Fruit fly (Drosophila melanogaster) whole organism, embryonic: ENCODE data around the gene CG45079.

Source experiments
- Adf1 ChIP-seq: fragments of 200-800 bp; sonication (Bioruptor generic); IDR thresholded peaks from 2 replicates; pipeline ENCODE4 v1.3.6; 2022; ENCODE audit warnings: missing biosample characterization, missing genetic modification characterization
- Atf6 ChIP-seq: fragments of 200-800 bp; sonication (Bioruptor generic); IDR thresholded peaks from 2 replicates; pipeline ENCODE4 v1.3.6; 2022; ENCODE audit warnings: missing biosample characterization, missing genetic modification characterization
- Awh ChIP-seq: fragments of 200-800 bp; sonication (Bioruptor generic); IDR thresholded peaks from 2 replicates; pipeline ENCODE4, ENCODE4 v1.3.6; 2022; ENCODE audit warnings: missing biosample characterization, missing genetic modification characterization
- CG10267 ChIP-seq: fragments of 200-800 bp; sonication (Bioruptor generic); optimal IDR thresholded peaks from 2 replicates; lab custom pipeline; 2018; ENCODE audit warnings: missing biosample characterization, mild to moderate bottlenecking, missing genetic modification characterization, moderate library complexity
- CG10979 ChIP-seq: fragments of 200-800 bp; sonication (Bioruptor generic); optimal IDR thresholded peaks from 2 replicates; lab custom pipeline; 2018; ENCODE audit warnings: missing biosample characterization, mild to moderate bottlenecking, missing genetic modification characterization, moderate library complexity
- CG11723 ChIP-seq: fragments of 200-800 bp; sonication (Bioruptor generic); optimal IDR thresholded peaks from 2 replicates; lab custom pipeline; 2017; ENCODE audit warnings: missing biosample characterization, mild to moderate bottlenecking, missing genetic modification characterization
- CG1233 ChIP-seq: fragments of 200-800 bp; sonication (Bioruptor generic); optimal IDR thresholded peaks from 4 replicates; lab custom pipeline; 2018; ENCODE audit warnings: missing biosample characterization, mild to moderate bottlenecking, missing genetic modification characterization
- CG12391 ChIP-seq: fragments of 200-800 bp; sonication (Bioruptor generic); optimal IDR thresholded peaks from 3 replicates; lab custom pipeline; 2018; ENCODE audit warnings: missing biosample characterization, mild to moderate bottlenecking, missing genetic modification characterization, moderate library complexity
- CG15479 ChIP-seq: fragments of 200-800 bp; sonication (Bioruptor generic); optimal IDR thresholded peaks from 3 replicates; lab custom pipeline; 2019; ENCODE audit warnings: missing biosample characterization, mild to moderate bottlenecking, missing genetic modification characterization, moderate library complexity
- CG15601 ChIP-seq: fragments of 200-800 bp; sonication (Bioruptor generic); optimal IDR thresholded peaks from 3 replicates; lab custom pipeline; 2019; ENCODE audit warnings: missing biosample characterization, mild to moderate bottlenecking, missing genetic modification characterization, moderate library complexity
- CG16813 ChIP-seq: fragments of 200-800 bp; sonication (Bioruptor generic); IDR thresholded peaks from 3 replicates; pipeline ENCODE4 v1.3.6; 2022; ENCODE audit warnings: missing biosample characterization, missing genetic modification characterization; ENCODE audit not compliant: partially characterized antibody
- CG17359 ChIP-seq: fragments of 200-800 bp; sonication (Bioruptor generic); optimal IDR thresholded peaks from 3 replicates; lab custom pipeline; 2018; ENCODE audit warnings: missing biosample characterization, mild to moderate bottlenecking, missing genetic modification characterization, moderate library complexity
- CG18262 ChIP-seq: fragments of 200-800 bp; optimal IDR thresholded peaks from 3 replicates; lab custom pipeline; 2019; ENCODE audit warnings: missing biosample characterization, mild to moderate bottlenecking, missing genetic modification characterization, moderate library complexity
- CG2116 ChIP-seq: fragments of 200-800 bp; sonication (Bioruptor generic); optimal IDR thresholded peaks from 3 replicates; lab custom pipeline; 2018; ENCODE audit warnings: missing biosample characterization, mild to moderate bottlenecking, missing genetic modification characterization
- CG30403 ChIP-seq: fragments of 200-800 bp; sonication (Bioruptor generic); optimal IDR thresholded peaks from 3 replicates; lab custom pipeline; 2016; ENCODE audit warnings: missing biosample characterization, missing genetic modification characterization
- CG31441 ChIP-seq: fragments of 200-800 bp; sonication (Bioruptor generic); IDR thresholded peaks from 2 replicates; pipeline ENCODE4 v1.3.6; 2022; ENCODE audit warnings: missing biosample characterization, missing genetic modification characterization
- CG4404 ChIP-seq: fragments of 200-800 bp; sonication (Bioruptor generic); IDR thresholded peaks from 2 replicates; pipeline ENCODE4 v1.3.6; 2022; ENCODE audit warnings: missing biosample characterization, missing genetic modification characterization
- CG4617 ChIP-seq: fragments of 200-800 bp; sonication (Bioruptor generic); optimal IDR thresholded peaks from 3 replicates; lab custom pipeline; 2016; ENCODE audit warnings: missing biosample characterization, missing genetic modification characterization, borderline replicate concordance
- CG7839 ChIP-seq: fragments of 200-800 bp; sonication (Bioruptor generic); optimal IDR thresholded peaks from 3 replicates; lab custom pipeline; 2018; ENCODE audit warnings: missing biosample characterization, mild to moderate bottlenecking, missing genetic modification characterization, moderate library complexity
- CG8388 ChIP-seq: fragments of 200-800 bp; sonication (Bioruptor generic); optimal IDR thresholded peaks from 2 replicates; lab custom pipeline; 2019; ENCODE audit warnings: missing biosample characterization, mild to moderate bottlenecking, missing genetic modification characterization, moderate library complexity
- CG9437 ChIP-seq: fragments of 200-800 bp; sonication (Bioruptor generic); optimal IDR thresholded peaks from 2 replicates; lab custom pipeline; 2018; ENCODE audit warnings: missing biosample characterization, mild to moderate bottlenecking, missing genetic modification characterization
- D19A ChIP-seq: fragments of 200-800 bp; optimal IDR thresholded peaks from 3 replicates; lab custom pipeline; 2019; ENCODE audit warnings: missing biosample characterization, mild to moderate bottlenecking, missing genetic modification characterization, moderate library complexity
- D19B ChIP-seq: fragments of 200-800 bp; sonication (Bioruptor generic); optimal IDR thresholded peaks from 2 replicates; lab custom pipeline; 2017; ENCODE audit warnings: missing biosample characterization, mild to moderate bottlenecking, missing genetic modification characterization
- Ets65A ChIP-seq: fragments of 200-800 bp; sonication (Bioruptor generic); peaks from one replicate; lab custom pipeline; 2016; ENCODE audit warnings: missing biosample characterization, missing genetic modification characterization
- Hr78 ChIP-seq, 2 experiments: fragments of 200-800 bp in 1 of 2; fragments of >200 bp in 1 of 2; sonication (Bioruptor generic) in 1 of 2; optimal IDR thresholded peaks; 2 replicates each; lab custom pipeline; 2017 to 2019; ENCODE audit warnings: missing biosample characterization in 2 of 2, missing genetic modification characterization in 2 of 2, mild to moderate bottlenecking in 1 of 2, moderate library complexity in 1 of 2
- Lim3 ChIP-seq: fragments of 200-800 bp; sonication (Bioruptor generic); IDR thresholded peaks from 2 replicates; pipeline ENCODE4 v1.3.6; 2022; ENCODE audit warnings: missing biosample characterization, missing genetic modification characterization
- MESR4 ChIP-seq: fragments of 200-800 bp; sonication (Bioruptor generic); optimal IDR thresholded peaks from 2 replicates; lab custom pipeline; 2018; ENCODE audit warnings: missing biosample characterization, mild to moderate bottlenecking, missing genetic modification characterization, moderate library complexity
- Med ChIP-seq: fragments of 200-800 bp; sonication (Bioruptor generic); peaks from one replicate; lab custom pipeline; 2016; ENCODE audit warnings: missing biosample characterization, missing genetic modification characterization, mild to moderate bottlenecking, inconsistent platforms, moderate library complexity
- Sin3A ChIP-seq: fragments of >200 bp; optimal IDR thresholded peaks from 2 replicates; lab custom pipeline; 2018
- Ssrp ChIP-seq: fragments of 200-800 bp; sonication (Bioruptor generic); optimal IDR thresholded peaks from 2 replicates; lab custom pipeline; 2018; ENCODE audit warnings: missing biosample characterization, mild to moderate bottlenecking, missing genetic modification characterization, moderate library complexity
- Xrp1 ChIP-seq: fragments of 200-800 bp; sonication (Bioruptor generic); IDR thresholded peaks from 2 replicates; pipeline ENCODE4 v1.3.6; 2022; ENCODE audit warnings: missing biosample characterization, missing genetic modification characterization
- YL-1 ChIP-seq: fragments of 200-800 bp; sonication (Bioruptor generic); optimal IDR thresholded peaks from 3 replicates; lab custom pipeline; 2017; ENCODE audit warnings: missing biosample characterization, mild to moderate bottlenecking, missing genetic modification characterization
- az2 ChIP-seq: fragments of 200-800 bp; sonication (Bioruptor generic); optimal IDR thresholded peaks from 3 replicates; lab custom pipeline; 2016; ENCODE audit warnings: missing biosample characterization, missing genetic modification characterization
- gem ChIP-seq: fragments of 200-800 bp; sonication (Bioruptor generic); optimal IDR thresholded peaks from 2 replicates; lab custom pipeline; 2019; ENCODE audit warnings: missing biosample characterization, mild to moderate bottlenecking, missing genetic modification characterization, moderate library complexity
- kay ChIP-seq: fragments of 200-800 bp; sonication (Bioruptor generic); optimal IDR thresholded peaks from 2 replicates; lab custom pipeline; 2016; ENCODE audit warnings: missing biosample characterization, missing genetic modification characterization
- lola ChIP-seq, 3 experiments: fragments of >200 bp in 2 of 3; fragments of 200-800 bp in 1 of 3; sonication (Bioruptor generic) in 1 of 3; optimal IDR thresholded peaks; 2 replicates each; lab custom pipeline; 2017 to 2019; ENCODE audit warnings: missing biosample characterization in 3 of 3, missing genetic modification characterization in 3 of 3, mild to moderate bottlenecking in 1 of 3, moderate library complexity in 1 of 3
- mirr ChIP-seq: fragments of 200-800 bp; sonication (Bioruptor generic); optimal IDR thresholded peaks from 3 replicates; lab custom pipeline; 2018; ENCODE audit warnings: missing biosample characterization, mild to moderate bottlenecking, missing genetic modification characterization
- mld ChIP-seq: fragments of 200-800 bp; sonication (Bioruptor generic); IDR thresholded peaks from 3 replicates; pipeline ENCODE4 v1.3.6; 2022; ENCODE audit warnings: missing biosample characterization, missing genetic modification characterization; ENCODE audit not compliant: partially characterized antibody
- nerfin-1 ChIP-seq: fragments of 200-800 bp; sonication (Bioruptor generic); optimal IDR thresholded peaks from 3 replicates; lab custom pipeline; 2019; ENCODE audit warnings: missing biosample characterization, mild to moderate bottlenecking, missing genetic modification characterization, moderate library complexity
- nmo ChIP-seq: fragments of 200-800 bp; sonication (Bioruptor generic); optimal IDR thresholded peaks from 2 replicates; lab custom pipeline; 2018; ENCODE audit warnings: missing biosample characterization, mild to moderate bottlenecking, missing genetic modification characterization, moderate library complexity
- pzg ChIP-seq: fragments of 200-800 bp; sonication (Bioruptor generic); optimal IDR thresholded peaks from 3 replicates; lab custom pipeline; 2018; ENCODE audit warnings: missing biosample characterization, mild to moderate bottlenecking, missing genetic modification characterization, moderate library complexity
- row ChIP-seq: fragments of 200-800 bp; sonication (Bioruptor generic); IDR thresholded peaks from 3 replicates; pipeline ENCODE4 v1.3.6; 2022; ENCODE audit warnings: missing biosample characterization, missing genetic modification characterization
- sc ChIP-seq, 3 experiments: fragments of >200 bp in 2 of 3; fragments of 200-800 bp in 1 of 3; sonication (Bioruptor generic) in 1 of 3; optimal IDR thresholded peaks; 2 replicates in 2 of 3; 3 replicates in 1 of 3; lab custom pipeline; 2017; ENCODE audit warnings: mild to moderate bottlenecking in 1 of 3, missing biosample characterization in 1 of 3, missing genetic modification characterization in 1 of 3, missing genetic modification reagents in 1 of 3
- schlank ChIP-seq: fragments of 200-800 bp; sonication (Bioruptor generic); optimal IDR thresholded peaks from 2 replicates; lab custom pipeline; 2018; ENCODE audit warnings: missing biosample characterization, mild to moderate bottlenecking, missing genetic modification characterization
- tio ChIP-seq: fragments of 200-800 bp; sonication (Bioruptor generic); optimal IDR thresholded peaks from 2 replicates; lab custom pipeline; 2017; ENCODE audit warnings: missing biosample characterization, missing genetic modification characterization, inconsistent platforms
- ttk ChIP-seq: fragments of 200-800 bp; sonication (Bioruptor generic); IDR thresholded peaks from 2 replicates; pipeline ENCODE4 v2.1.2; 2022; ENCODE audit warnings: missing biosample characterization, missing genetic modification characterization
- vfl ChIP-seq: fragments of 200-800 bp; sonication (Bioruptor generic); optimal IDR thresholded peaks from 2 replicates; lab custom pipeline; 2016; ENCODE audit warnings: missing biosample characterization, missing genetic modification characterization
- vvl ChIP-seq: fragments of 200-800 bp; sonication (Bioruptor generic); IDR thresholded peaks from 2 replicates; pipeline ENCODE4 v1.3.6; 2022; ENCODE audit warnings: missing biosample characterization, missing genetic modification characterization
- wek ChIP-seq: fragments of 200-800 bp; sonication (Bioruptor generic); optimal IDR thresholded peaks from 3 replicates; lab custom pipeline; 2018; ENCODE audit warnings: missing biosample characterization, mild to moderate bottlenecking, missing genetic modification characterization, moderate library complexity

Gene CG45079

DNA sequence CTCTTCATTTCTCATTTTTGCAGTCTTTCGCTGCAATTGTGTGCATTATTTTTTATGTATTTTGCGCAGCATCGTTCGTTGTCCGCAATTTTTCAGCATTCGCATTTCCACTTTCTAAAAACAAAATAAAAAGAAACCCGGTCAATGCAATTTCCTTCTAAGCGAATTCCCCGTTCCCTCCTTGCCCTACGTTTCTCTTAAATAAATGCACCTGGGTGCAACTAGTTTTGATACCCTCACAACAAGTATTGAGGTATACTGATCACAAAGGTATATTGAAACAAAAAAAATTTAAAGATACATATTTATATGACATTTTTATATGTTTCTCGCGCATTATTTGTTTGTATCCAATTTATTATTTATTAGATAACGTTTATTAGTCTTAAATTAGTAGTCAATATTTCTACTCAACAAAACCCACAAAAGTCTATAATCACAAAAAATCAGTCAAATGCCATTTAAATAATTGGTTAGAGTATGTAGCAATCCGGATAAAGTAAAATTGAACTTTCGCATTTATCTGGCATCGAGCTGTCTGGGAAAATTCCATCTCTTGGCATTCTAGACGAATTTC lies 42.8 kb upstream of the CG45079 start (continued):
- no peak for TF ChIP-seq schlank (tag; lab: Kevin White, UChicago)
- TF ChIP-seq YL-1 (GFP tag; lab: Kevin White, UChicago): no peak
- TF ChIP-seq CG8388 (GFP tag; lab: Kevin White, UChicago): peak; percentile 34
- no peak for TF ChIP-seq CG16813 (GFP tag; lab: Robert Waterston, UW)
- no peak for TF ChIP-seq D19B
- no peak for TF ChIP-seq kay (GFP tag; lab: Kevin White, UChicago)
- TF ChIP-seq CG1233 (GFP tag; lab: Kevin White, UChicago): no peak
- TF ChIP-seq CG9437 (GFP tag; lab: Kevin White, UChicago): peak; percentile 9
- no peak for TF ChIP-seq mld
- TF ChIP-seq lola (GFP tag; optimal IDR thresholded peaks at IDR 0.05; lab: Kevin White, UChicago): peak in 1 of 3 experiments; percentile 35
- no peak for TF ChIP-seq MESR4
- 0 out of 2 replicates have a peak, but pooled peaks have one; percentile 9 for TF ChIP-seq vvl
- TF ChIP-seq CG15601: peak; percentile 25
- TF ChIP-seq Med (GFP tag; lab: Kevin White, UChicago): no peak
- TF ChIP-seq mirr: no peak
- TF ChIP-seq CG15479: peak; percentile 79
- TF ChIP-seq Sin3A (lab: Kevin White, UChicago): no peak
- TF ChIP-seq CG12391 (tag; lab: Kevin White, UChicago): peak; percentile 27
- peak; percentile 64 for TF ChIP-seq gem (tag; lab: Kevin White, UChicago)
- peak; percentile 54; the same call in 1 of the 2 replicates for TF ChIP-seq CG31441 (GFP tag; lab: Robert Waterston, UW)
- TF ChIP-seq Lim3: no peak
- TF ChIP-seq CG7839: peak; percentile 28
- TF ChIP-seq ttk (GFP tag; lab: Robert Waterston, UW): no peak
- TF ChIP-seq vfl (GFP tag; lab: Kevin White, UChicago): no peak
- TF ChIP-seq az2 (GFP tag; lab: Kevin White, UChicago): peak; percentile 6
- no peak for TF ChIP-seq CG2116
- peak; percentile 38 for TF ChIP-seq CG10979 (tag; lab: Kevin White, UChicago)
- 0 out of 3 replicates have a peak, but pooled peaks have one; percentile 11 for TF ChIP-seq row (GFP tag; lab: Robert Waterston, UW)
- no peak for TF ChIP-seq tio (GFP tag; lab: Kevin White, UChicago)
- TF ChIP-seq Atf6 (GFP tag; lab: Robert Waterston, UW): no peak
- peak; percentile 28; the same call in 1 of the 2 replicates for TF ChIP-seq Xrp1
- peak; percentile 52 for TF ChIP-seq CG18262 (tag; lab: Kevin White, UChicago)
- TF ChIP-seq CG4617 (GFP tag; lab: Kevin White, UChicago): no peak
- TF ChIP-seq CG10267 (tag; lab: Kevin White, UChicago): peak; percentile 25
- peak; percentile 10 for TF ChIP-seq CG17359
- no peak for TF ChIP-seq wek (GFP tag; lab: Kevin White, UChicago)
- TF ChIP-seq Hr78 (GFP tag; optimal IDR thresholded peaks at IDR 0.05; lab: Kevin White, UChicago): no peak
- TF ChIP-seq pzg (GFP tag; lab: Kevin White, UChicago): no peak
- peak; percentile 53 for TF ChIP-seq nmo
- peak; percentile 42 for TF ChIP-seq Ssrp (tag; lab: Kevin White, UChicago)
- TF ChIP-seq nerfin-1 (tag; lab: Kevin White, UChicago): peak; percentile 4
- no peak for TF ChIP-seq CG4404 (GFP tag; lab: Robert Waterston, UW)
- TF ChIP-seq CG11723 (GFP tag; lab: Kevin White, UChicago): no peak
- no peak for TF ChIP-seq Awh (GFP tag; lab: Robert Waterston, UW)
- no peak for TF ChIP-seq sc (optimal IDR thresholded peaks at IDR 0.05; lab: Kevin White, UChicago)
- peak; percentile 6 for TF ChIP-seq sc (GFP tag; optimal IDR thresholded peaks at IDR 0.05; lab: Kevin White, UChicago)
- no peak for TF ChIP-seq Adf1 (GFP tag; lab: Robert Waterston, UW)
- TF ChIP-seq CG30403 (GFP tag; lab: Kevin White, UChicago): peak; percentile 3
- TF ChIP-seq D19A: peak; percentile 94
- peak; percentile 43 for TF ChIP-seq Ets65A (GFP tag; lab: Kevin White, UChicago)
